ENCODE assay signal across 1 fruit fly cellular context in the genomic region with DNA sequence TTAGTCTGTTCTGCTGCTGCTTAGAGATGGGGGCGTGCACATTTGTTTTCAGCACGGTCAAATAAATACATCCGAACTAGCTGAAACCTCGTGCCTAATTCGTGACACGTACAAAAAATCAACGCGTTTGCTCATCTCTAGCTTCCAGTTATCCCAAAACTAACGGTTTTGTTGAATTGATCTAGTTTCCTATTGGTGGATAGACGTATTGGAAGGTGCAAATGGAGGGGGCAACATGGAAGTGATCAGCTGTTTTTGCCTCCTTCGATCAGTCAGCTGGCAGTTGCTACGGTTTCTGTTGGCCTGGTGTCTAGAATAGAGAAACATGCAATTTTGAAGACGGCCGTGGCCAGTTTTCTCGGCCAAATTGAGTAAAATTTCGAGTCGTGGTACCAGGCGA.
A peak's percentile ranks its signal among the peaks of the same experiment; 100 is the strongest.
TF ChIP-seq lines count a peak whose summit lies in the region.

No protein-coding gene starts in this region.

TF ChIP-seq in whole organism, embryonic, 481 proteins besides CTCF, POLR2A, EP300 and RAD21 (continued from another document and continues in another):
- TF ChIP-seq CG3281 (GFP tag; optimal IDR thresholded peaks at IDR 0.05; lab: Kevin White, UChicago) (peak; percentile 4), wek (GFP tag; optimal IDR thresholded peaks at IDR 0.05; lab: Kevin White, UChicago) (no peak), NfI (GFP tag; optimal IDR thresholded peaks at IDR 0.05; lab: Kevin White, UChicago) (peak; percentile 14), BEAF-32 (GFP tag; optimal IDR thresholded peaks at IDR 0.05; lab: Kevin White, UChicago) (peak; percentile 85), CG34224 (GFP tag; IDR thresholded peaks at IDR 0.05; lab: Robert Waterston, UW; ENCODE audit: partially characterized antibody) (peak; percentile 95), Oaz (GFP tag; IDR thresholded peaks at IDR 0.05; lab: Robert Waterston, UW) (no peak), CG14667 (GFP tag; IDR thresholded peaks at IDR 0.05; lab: Robert Waterston, UW) (no peak), maf-S (GFP tag; optimal IDR thresholded peaks at IDR 0.05; lab: Kevin White, UChicago) (no peak), CG6272 (GFP tag; IDR thresholded peaks at IDR 0.05; lab: Robert Waterston, UW) (no peak), tx (GFP tag; optimal IDR thresholded peaks at IDR 0.05; lab: Kevin White, UChicago) (peak; percentile 2), CG12942 (GFP tag; optimal IDR thresholded peaks at IDR 0.05; lab: Kevin White, UChicago) (peak; percentile 3), CG7357 (GFP tag; IDR thresholded peaks at IDR 0.05; lab: Robert Waterston, UW) (no peak), CG4360 (GFP tag; IDR thresholded peaks at IDR 0.05; lab: Robert Waterston, UW) (no peak), CG3995 (GFP tag; optimal IDR thresholded peaks at IDR 0.05; lab: Kevin White, UChicago) (no peak), ro (GFP tag; IDR thresholded peaks at IDR 0.05; lab: Robert Waterston, UW) (no peak), CG3726 (GFP tag; IDR thresholded peaks at IDR 0.05; lab: Robert Waterston, UW) (no peak), Scr (GFP tag; IDR thresholded peaks at IDR 0.05; lab: Robert Waterston, UW; ENCODE audit: partially characterized antibody) (peak; percentile 93), nmo (GFP tag; optimal IDR thresholded peaks at IDR 0.05; lab: Kevin White, UChicago) (no peak), stwl (tag; optimal IDR thresholded peaks at IDR 0.05; lab: Kevin White, UChicago) (no peak), Asciz (GFP tag; optimal IDR thresholded peaks at IDR 0.05; lab: Kevin White, UChicago) (no peak), gce (GFP tag; IDR thresholded peaks at IDR 0.05; lab: Robert Waterston, UW) (no peak), sd (tag; optimal IDR thresholded peaks at IDR 0.05; lab: Kevin White, UChicago) (peak; percentile 54), CG2199 (GFP tag; IDR thresholded peaks at IDR 0.05; lab: Robert Waterston, UW) (no peak), CG17361 (GFP tag; IDR thresholded peaks at IDR 0.05; lab: Robert Waterston, UW) (no peak), dpn (GFP tag; optimal IDR thresholded peaks at IDR 0.05; lab: Kevin White, UChicago) (peak; percentile 36 to 45), psq (GFP tag; optimal IDR thresholded peaks at IDR 0.05; lab: Kevin White, UChicago) (no peak), D19A (tag; optimal IDR thresholded peaks at IDR 0.05; lab: Kevin White, UChicago) (peak; percentile 5), CG10543 (GFP tag; optimal IDR thresholded peaks at IDR 0.05; lab: Kevin White, UChicago) (peak; percentile 53), CG10565 (GFP tag; optimal IDR thresholded peaks at IDR 0.05; lab: Kevin White, UChicago) (no peak), Lhr (GFP tag; optimal IDR thresholded peaks at IDR 0.05; lab: Kevin White, UChicago) (peak; percentile 62), CG4820 (GFP tag; optimal IDR thresholded peaks at IDR 0.05; lab: Kevin White, UChicago) (no peak), HLH54F (GFP tag; optimal IDR thresholded peaks at IDR 0.05; lab: Kevin White, UChicago) (no peak), tap (tag; optimal IDR thresholded peaks at IDR 0.05; lab: Kevin White, UChicago) (no peak), sr (GFP tag; IDR thresholded peaks at IDR 0.05; lab: Robert Waterston, UW) (no peak), CG16815 (GFP tag; optimal IDR thresholded peaks at IDR 0.05; lab: Kevin White, UChicago) (no peak), Bteb2 (GFP tag; optimal IDR thresholded peaks at IDR 0.05; lab: Kevin White, UChicago) (no peak), CG11696 (GFP tag; IDR thresholded peaks at IDR 0.05; lab: Robert Waterston, UW) (no peak), ham (GFP tag; IDR thresholded peaks at IDR 0.05; lab: Robert Waterston, UW) (no peak), CG1602 (GFP tag; optimal IDR thresholded peaks at IDR 0.05; lab: Kevin White, UChicago) (no peak), B-H2 (GFP tag; optimal IDR thresholded peaks at IDR 0.05; lab: Kevin White, UChicago) (peak; percentile 44), CG8944 (GFP tag; optimal IDR thresholded peaks at IDR 0.05; lab: Kevin White, UChicago) (no peak), crp (GFP tag; optimal IDR thresholded peaks at IDR 0.05; lab: Kevin White, UChicago) (peak; percentile 17 to 82), CG12219 (GFP tag; optimal IDR thresholded peaks at IDR 0.05; lab: Kevin White, UChicago) (no peak), fd102C (GFP tag; optimal IDR thresholded peaks at IDR 0.05; lab: Kevin White, UChicago) (no peak), croc (GFP tag; conservative IDR thresholded peaks at IDR 0.05; lab: Robert Waterston, UW) (no peak), D (optimal IDR thresholded peaks at IDR 0.05; lab: Kevin White, UChicago) (no peak), D (GFP tag; optimal IDR thresholded peaks at IDR 0.05; lab: Kevin White, UChicago) (no peak), H2.0 (GFP tag; IDR thresholded peaks at IDR 0.05; lab: Robert Waterston, UW) (0 out of 2 replicates have a peak, but pooled peaks have one; percentile 12), CG13296 (GFP tag; optimal IDR thresholded peaks at IDR 0.05; lab: Kevin White, UChicago) (peak; percentile 30), ftz-f1 (GFP tag; optimal IDR thresholded peaks at IDR 0.05; lab: Kevin White, UChicago) (no peak), Hsf (GFP tag; optimal IDR thresholded peaks at IDR 0.05; lab: Kevin White, UChicago) (peak; percentile 3), Adf1 (GFP tag; IDR thresholded peaks at IDR 0.05; lab: Robert Waterston, UW) (no peak; the same call in 1 of the 2 replicates), Pdp1 (GFP tag; optimal IDR thresholded peaks at IDR 0.05; lab: Kevin White, UChicago) (peak; percentile 16 to 34), fd96Cb (tag; optimal IDR thresholded peaks at IDR 0.05; lab: Kevin White, UChicago) (no peak), bowl (GFP tag; IDR thresholded peaks at IDR 0.05; lab: Robert Waterston, UW) (no peak), wor (GFP tag; IDR thresholded peaks at IDR 0.05; lab: Robert Waterston, UW) (no peak), pb (GFP tag; optimal IDR thresholded peaks at IDR 0.05; lab: Kevin White, UChicago) (no peak), gsb-n (tag; optimal IDR thresholded peaks at IDR 0.05; lab: Kevin White, UChicago) (peak; percentile 26), CG2712 (tag; optimal IDR thresholded peaks at IDR 0.05; lab: Kevin White, UChicago) (peak; percentile 43), CG7271 (tag; optimal IDR thresholded peaks at IDR 0.05; lab: Kevin White, UChicago) (no peak), Dref (GFP tag; IDR thresholded peaks at IDR 0.05; lab: Robert Waterston, UW) (no peak), CG30020 (tag; optimal IDR thresholded peaks at IDR 0.05; lab: Kevin White, UChicago) (no peak), CG4282 (GFP tag; optimal IDR thresholded peaks at IDR 0.05; lab: Kevin White, UChicago) (peak; percentile 3), chif (GFP tag; optimal IDR thresholded peaks at IDR 0.05; lab: Kevin White, UChicago) (no peak), Chrac-16 (GFP tag; optimal IDR thresholded peaks at IDR 0.05; lab: Kevin White, UChicago) (peak; percentile 29), hbn (GFP tag; IDR thresholded peaks at IDR 0.05; lab: Robert Waterston, UW; ENCODE audit: partially characterized antibody) (peak; percentile 96), CG6689 (GFP tag; IDR thresholded peaks at IDR 0.05; lab: Robert Waterston, UW) (no peak), Opbp (GFP tag; IDR thresholded peaks at IDR 0.05; lab: Robert Waterston, UW; ENCODE audit: partially characterized antibody) (peak; percentile 93; the same call in 2 of the 3 replicates), CG11504 (tag; optimal IDR thresholded peaks at IDR 0.05; lab: Kevin White, UChicago) (peak; percentile 26), CG34376 (GFP tag; optimal IDR thresholded peaks at IDR 0.05; lab: Kevin White, UChicago) (peak; percentile 55), CG33557 (GFP tag; optimal IDR thresholded peaks at IDR 0.05; lab: Kevin White, UChicago) (no peak), CG13287 (GFP tag; IDR thresholded peaks at IDR 0.05; lab: Robert Waterston, UW; ENCODE audit: partially characterized antibody) (peak; percentile 94), mirr (GFP tag; optimal IDR thresholded peaks at IDR 0.05; lab: Kevin White, UChicago) (peak; percentile 29), nau (GFP tag; optimal IDR thresholded peaks at IDR 0.05; lab: Kevin White, UChicago) (no peak), ranshi (GFP tag; IDR thresholded peaks at IDR 0.05; lab: Robert Waterston, UW) (0 out of 2 replicates have a peak, but pooled peaks have one; percentile 8), wdn (GFP tag; IDR thresholded peaks at IDR 0.05; lab: Robert Waterston, UW) (no peak), tll (GFP tag; optimal IDR thresholded peaks at IDR 0.05; lab: Kevin White, UChicago) (no peak), Eip74EF (GFP tag; optimal IDR thresholded peaks at IDR 0.05; lab: Kevin White, UChicago) (peak in 1 of 2 experiments; percentile 50), Hr78 (GFP tag; optimal IDR thresholded peaks at IDR 0.05; lab: Kevin White, UChicago) (no peak), pfk (GFP tag; optimal IDR thresholded peaks at IDR 0.05; lab: Kevin White, UChicago) (no peak), gfzf (GFP tag; optimal IDR thresholded peaks at IDR 0.05; lab: Kevin White, UChicago) (no peak), Gsc (GFP tag; IDR thresholded peaks at IDR 0.05; lab: Robert Waterston, UW) (no peak), sim (GFP tag; IDR thresholded peaks at IDR 0.05; lab: Robert Waterston, UW) (no peak), gcm (GFP tag; optimal IDR thresholded peaks at IDR 0.05; lab: Kevin White, UChicago) (peak; percentile 44), Oli (tag; optimal IDR thresholded peaks at IDR 0.05; lab: Kevin White, UChicago) (no peak), tin (GFP tag; optimal IDR thresholded peaks at IDR 0.05; lab: Kevin White, UChicago) (peak; percentile 34), CG14050 (GFP tag; IDR thresholded peaks at IDR 0.05; lab: Robert Waterston, UW) (no peak), zen (tag; optimal IDR thresholded peaks at IDR 0.05; lab: Kevin White, UChicago) (peak; percentile 14), Kr (GFP tag; optimal IDR thresholded peaks at IDR 0.05; lab: Kevin White, UChicago) (no peak), z (GFP tag; IDR thresholded peaks at IDR 0.05; lab: Robert Waterston, UW) (no peak), exex (tag; optimal IDR thresholded peaks at IDR 0.05; lab: Kevin White, UChicago) (no peak), Jarid2 (GFP tag; optimal IDR thresholded peaks at IDR 0.05; lab: Kevin White, UChicago) (no peak), YL-1 (GFP tag; optimal IDR thresholded peaks at IDR 0.05; lab: Kevin White, UChicago) (no peak), emc (GFP tag; optimal IDR thresholded peaks at IDR 0.05; lab: Kevin White, UChicago) (no peak), Rfx (GFP tag; IDR thresholded peaks at IDR 0.05; lab: Robert Waterston, UW) (peak; percentile 78), ab (GFP tag; optimal IDR thresholded peaks at IDR 0.05; lab: Kevin White, UChicago) (no peak), CG1603 (tag; optimal IDR thresholded peaks at IDR 0.05; lab: Kevin White, UChicago) (peak; percentile 49), CG12744 (GFP tag; optimal IDR thresholded peaks at IDR 0.05; lab: Kevin White, UChicago) (no peak), chn (GFP tag; optimal IDR thresholded peaks at IDR 0.05; lab: Kevin White, UChicago) (peak; percentile 29), ara (GFP tag; IDR thresholded peaks at IDR 0.05; lab: Robert Waterston, UW) (no peak), CG17829 (tag; optimal IDR thresholded peaks at IDR 0.05; lab: Kevin White, UChicago) (peak; percentile 19), CG17802 (tag; optimal IDR thresholded peaks at IDR 0.05; lab: Kevin White, UChicago) (no peak), CG17186 (GFP tag; optimal IDR thresholded peaks at IDR 0.05; lab: Kevin White, UChicago) (no peak), Doc3 (GFP tag; IDR thresholded peaks at IDR 0.05; lab: Robert Waterston, UW; ENCODE audit: partially characterized antibody) (peak; percentile 93), CG10462 (GFP tag; optimal IDR thresholded peaks at IDR 0.05; lab: Kevin White, UChicago) (peak; percentile 90), Lpt (GFP tag; optimal IDR thresholded peaks at IDR 0.05; lab: Kevin White, UChicago) (no peak), CG32772 (GFP tag; IDR thresholded peaks at IDR 0.05; lab: Robert Waterston, UW) (no peak), bab2 (GFP tag; optimal IDR thresholded peaks at IDR 0.05; lab: Kevin White, UChicago) (peak; percentile 31), Usf (GFP tag; optimal IDR thresholded peaks at IDR 0.05; lab: Kevin White, UChicago) (no peak), CG6654 (GFP tag; optimal IDR thresholded peaks at IDR 0.05; lab: Kevin White, UChicago) (no peak), so (GFP tag; IDR thresholded peaks at IDR 0.05; lab: Robert Waterston, UW) (no peak), jigr1 (GFP tag; IDR thresholded peaks at IDR 0.05; lab: Robert Waterston, UW) (no peak), caup (GFP tag; optimal IDR thresholded peaks at IDR 0.05; lab: Kevin White, UChicago; ENCODE audit: severe bottlenecking) (peak; percentile 36), bsh (GFP tag; optimal IDR thresholded peaks at IDR 0.05; lab: Kevin White, UChicago) (peak in 1 of 2 experiments; percentile 25), jumu (GFP tag; optimal IDR thresholded peaks at IDR 0.05; lab: Kevin White, UChicago) (no peak), CG2678 (tag; optimal IDR thresholded peaks at IDR 0.05; lab: Kevin White, UChicago) (peak; percentile 36), CG11560 (tag; IDR thresholded peaks at IDR 0.05; lab: Robert Waterston, UW) (no peak), inv (GFP tag; IDR thresholded peaks at IDR 0.05; lab: Robert Waterston, UW; ENCODE audit: partially characterized antibody) (peak; percentile 86), CG10431 (GFP tag; optimal IDR thresholded peaks at IDR 0.05; lab: Kevin White, UChicago) (peak; percentile 40), bigmax (GFP tag; optimal IDR thresholded peaks at IDR 0.05; lab: Kevin White, UChicago) (no peak), CG13424 (tag; optimal IDR thresholded peaks at IDR 0.05; lab: Kevin White, UChicago) (peak; percentile 7), CG3847 (GFP tag; IDR thresholded peaks at IDR 0.05; lab: Robert Waterston, UW) (no peak), corto (GFP tag; optimal IDR thresholded peaks at IDR 0.05; lab: Kevin White, UChicago) (no peak), pzg (GFP tag; optimal IDR thresholded peaks at IDR 0.05; lab: Kevin White, UChicago) (peak; percentile 17), CkIIα-i1 (GFP tag; IDR thresholded peaks at IDR 0.05; lab: Robert Waterston, UW) (no peak), Doc2 (GFP tag; IDR thresholded peaks at IDR 0.05; lab: Robert Waterston, UW) (no peak), tio (GFP tag; optimal IDR thresholded peaks at IDR 0.05; lab: Kevin White, UChicago) (no peak), B-H1 (GFP tag; IDR thresholded peaks at IDR 0.05; lab: Robert Waterston, UW) (no peak), CoRest (tag; optimal IDR thresholded peaks at IDR 0.05; lab: Kevin White, UChicago) (peak; percentile 21), CG3065 (GFP tag; optimal IDR thresholded peaks at IDR 0.05; lab: Kevin White, UChicago) (no peak), Atf-2 (GFP tag; optimal IDR thresholded peaks at IDR 0.05; lab: Kevin White, UChicago) (peak; percentile 5), Deaf1 (tag; optimal IDR thresholded peaks at IDR 0.05; lab: Kevin White, UChicago) (no peak)
